Worm (Caenorhabditis elegans) whole organism, L4 larva: ENCODE data around the gene tat-4.

Experiments
- F26F4.8 ChIP-seq: fragments of 200-800 bp; sonication (Bioruptor generic); conservative IDR thresholded peaks from 2 replicates; pipeline ENCODE4 v1.3.6; 2022; ENCODE audit warnings: missing genetic modification characterization, missing compliant biosample characterization
- F37D6.2 ChIP-seq: sonication (generic microtip); optimal IDR thresholded peaks from 2 replicates; lab custom pipeline; 2016; ENCODE audit warnings: mild to moderate bottlenecking, missing genetic modification characterization, missing compliant biosample characterization
- F49E8.2 ChIP-seq: sonication (generic microtip); optimal IDR thresholded peaks from 2 replicates; lab custom pipeline; 2016; ENCODE audit warnings: missing compliant biosample characterization, mild to moderate bottlenecking, missing genetic modification characterization, borderline replicate concordance
- Y48G9A.11 ChIP-seq: fragments of 200-800 bp; sonication (Bioruptor generic); IDR thresholded peaks from 2 replicates; pipeline ENCODE4 v1.3.6; 2022; ENCODE audit warnings: missing genetic modification reagents, missing genetic modification characterization, missing compliant biosample characterization
- Y75B8A.6 ChIP-seq: fragments of 200-800 bp; sonication (Bioruptor generic); IDR thresholded peaks from 2 replicates; pipeline ENCODE4 v1.3.6; 2022; ENCODE audit warnings: missing genetic modification reagents, missing genetic modification characterization, missing compliant biosample characterization
- aha-1 ChIP-seq: fragments of 150-350 bp; peaks from one replicate; lab custom pipeline; 2014; ENCODE audit warnings: missing biosample characterization, missing genetic modification characterization
- aly-2 ChIP-seq: sonication (generic microtip); optimal IDR thresholded peaks from 2 replicates; lab custom pipeline; 2018; ENCODE audit warnings: missing biosample characterization, missing genetic modification characterization
- ama-1 ChIP-seq: fragments of 150-350 bp; optimal IDR thresholded peaks from 2 replicates; lab custom pipeline; 2014; ENCODE audit warnings: inconsistent platforms, mixed read lengths
- arid-1 ChIP-seq: fragments of 200-800 bp; sonication (Bioruptor generic); conservative IDR thresholded peaks from 2 replicates; pipeline ENCODE4 v1.3.6; 2022; ENCODE audit warnings: missing genetic modification reagents, missing genetic modification characterization, missing compliant biosample characterization
- ceh-44 ChIP-seq: fragments of 200-800 bp; sonication (Bioruptor generic); IDR thresholded peaks from 2 replicates; pipeline ENCODE4 v1.3.6; 2022; ENCODE audit warnings: missing genetic modification reagents, missing genetic modification characterization, missing compliant biosample characterization
- ceh-62 ChIP-seq: sonication (generic microtip); optimal IDR thresholded peaks from 2 replicates; lab custom pipeline; 2017; ENCODE audit warnings: missing biosample characterization, missing genetic modification characterization
- daf-16 ChIP-seq, 3 experiments: sonication (generic microtip); optimal IDR thresholded peaks; 2 replicates each; lab custom pipeline; 2016 to 2017; ENCODE audit warnings: missing genetic modification characterization in 3 of 3, missing genetic modification reagents in 3 of 3, mild to moderate bottlenecking in 2 of 3, missing compliant biosample characterization in 2 of 3, missing biosample characterization in 1 of 3, moderate library complexity in 1 of 3
- daf-19 ChIP-seq: fragments of 200-800 bp; sonication (Bioruptor generic); conservative IDR thresholded peaks from 2 replicates; pipeline ENCODE4 v1.3.6; 2022; ENCODE audit warnings: missing genetic modification characterization, missing compliant biosample characterization
- dmd-6 ChIP-seq: fragments of 200-800 bp; sonication (Bioruptor generic); IDR thresholded peaks from 2 replicates; pipeline ENCODE4 v1.3.6; 2022; ENCODE audit warnings: missing genetic modification reagents, missing genetic modification characterization, missing compliant biosample characterization
- dve-1 ChIP-seq: sonication (generic microtip); optimal IDR thresholded peaks from 2 replicates; lab custom pipeline; 2017; ENCODE audit warnings: antibody characterized with exemption, mild to moderate bottlenecking, missing genetic modification characterization, missing compliant biosample characterization; ENCODE audit not compliant: insufficient read depth
- gei-8 ChIP-seq: fragments of 200-800 bp; sonication (Bioruptor generic); optimal IDR thresholded peaks from 2 replicates; lab custom pipeline; 2018; ENCODE audit warnings: mild to moderate bottlenecking, missing genetic modification characterization, missing compliant biosample characterization
- hlh-11 ChIP-seq: fragments of 200-800 bp; sonication (Bioruptor generic); optimal IDR thresholded peaks from 2 replicates; lab custom pipeline; 2018; ENCODE audit warnings: mild to moderate bottlenecking, missing genetic modification characterization, missing compliant biosample characterization
- hlh-30 ChIP-seq: sonication (generic microtip); optimal IDR thresholded peaks from 2 replicates; lab custom pipeline; 2017; ENCODE audit warnings: antibody characterized with exemption, mild to moderate bottlenecking, missing genetic modification characterization, missing compliant biosample characterization; ENCODE audit not compliant: insufficient read depth
- lin-15B ChIP-seq: fragments of 150-350 bp; sonication (generic microtip); optimal IDR thresholded peaks from 3 replicates; lab custom pipeline; 2014; ENCODE audit warnings: missing biosample characterization, missing genetic modification characterization
- lin-29 ChIP-seq: fragments of 200-800 bp; sonication (Bioruptor generic); IDR thresholded peaks from 2 replicates; pipeline ENCODE4 v1.3.6; 2022; ENCODE audit warnings: missing genetic modification reagents, missing genetic modification characterization, missing compliant biosample characterization
- lin-38 ChIP-seq: fragments of 200-800 bp; sonication (Bioruptor generic); IDR thresholded peaks from 2 replicates; pipeline ENCODE4 v1.3.6; 2022; ENCODE audit warnings: missing genetic modification reagents, missing genetic modification characterization, missing compliant biosample characterization
- lir-3 ChIP-seq: sonication (generic microtip); optimal IDR thresholded peaks from 2 replicates; lab custom pipeline; 2016; ENCODE audit warnings: mild to moderate bottlenecking, missing genetic modification characterization, missing compliant biosample characterization
- lsy-2 ChIP-seq, 2 experiments: fragments of 150-350 bp in 1 of 2; sonication (generic microtip) in 1 of 2; optimal IDR thresholded peaks; 2 replicates each; lab custom pipeline; 2014 to 2017; ENCODE audit warnings: missing biosample characterization in 2 of 2, missing genetic modification characterization in 2 of 2
- mdl-1 ChIP-seq, 2 experiments: fragments of 150-350 bp in 1 of 2; sonication (generic microtip) in 1 of 2; optimal IDR thresholded peaks; 2 replicates each; lab custom pipeline; 2014 to 2017; ENCODE audit warnings: missing biosample characterization in 2 of 2, missing genetic modification characterization in 2 of 2
- mdt-29 ChIP-seq: fragments of 200-800 bp; sonication (Bioruptor generic); IDR thresholded peaks from 2 replicates; pipeline ENCODE4 v1.3.6; 2022; ENCODE audit warnings: missing genetic modification reagents, missing genetic modification characterization, missing compliant biosample characterization
- mep-1 ChIP-seq: fragments of 150-350 bp; sonication (generic microtip); optimal IDR thresholded peaks from 3 replicates; lab custom pipeline; 2014; ENCODE audit warnings: missing biosample characterization, missing genetic modification characterization
- mxl-3 ChIP-seq: fragments of 200-800 bp; sonication (Bioruptor generic); optimal IDR thresholded peaks from 2 replicates; lab custom pipeline; 2018; ENCODE audit warnings: mild to moderate bottlenecking, missing genetic modification characterization, missing compliant biosample characterization
- nhr-11 ChIP-seq: fragments of 150-350 bp; optimal IDR thresholded peaks from 2 replicates; lab custom pipeline; 2014; ENCODE audit warnings: missing biosample characterization, missing genetic modification characterization
- nhr-111 ChIP-seq: fragments of 200-800 bp; sonication (Bioruptor generic); optimal IDR thresholded peaks from 2 replicates; lab custom pipeline; 2018; ENCODE audit warnings: mild to moderate bottlenecking, missing genetic modification characterization, missing compliant biosample characterization
- nhr-28 ChIP-seq: fragments of 150-350 bp; optimal IDR thresholded peaks from 2 replicates; lab custom pipeline; 2014; ENCODE audit warnings: missing biosample characterization, missing genetic modification characterization
- nhr-41 ChIP-seq: fragments of 200-800 bp; sonication (Bioruptor generic); IDR thresholded peaks from 2 replicates; pipeline ENCODE4 v1.3.6; 2022; ENCODE audit warnings: missing genetic modification reagents, missing genetic modification characterization, missing compliant biosample characterization
- nhr-48 ChIP-seq: sonication (generic microtip); optimal IDR thresholded peaks from 2 replicates; lab custom pipeline; 2016; ENCODE audit warnings: mild to moderate bottlenecking, missing genetic modification characterization, missing compliant biosample characterization
- nhr-6 ChIP-seq: fragments of 150-350 bp; optimal IDR thresholded peaks from 2 replicates; lab custom pipeline; 2014; ENCODE audit warnings: missing biosample characterization, missing genetic modification characterization
- pqm-1 ChIP-seq: sonication (generic microtip); optimal IDR thresholded peaks from 2 replicates; lab custom pipeline; 2017; ENCODE audit warnings: missing biosample characterization, missing genetic modification characterization
- sdz-12 ChIP-seq: fragments of 200-800 bp; sonication (Bioruptor generic); optimal IDR thresholded peaks from 2 replicates; lab custom pipeline; 2018; ENCODE audit warnings: mild to moderate bottlenecking, missing genetic modification characterization, missing compliant biosample characterization
- set-16 ChIP-seq: fragments of 200-800 bp; sonication (Bioruptor generic); IDR thresholded peaks from 2 replicates; pipeline ENCODE4 v1.3.6; 2022; ENCODE audit warnings: missing genetic modification reagents, missing genetic modification characterization, missing compliant biosample characterization
- spr-3 ChIP-seq: fragments of 200-800 bp; sonication (Bioruptor generic); optimal IDR thresholded peaks from 2 replicates; lab custom pipeline; 2018; ENCODE audit warnings: mild to moderate bottlenecking, missing genetic modification characterization, missing compliant biosample characterization
- tag-97 ChIP-seq: fragments of 200-800 bp; sonication (Bioruptor generic); IDR thresholded peaks from 2 replicates; pipeline ENCODE4 v1.3.6; 2022; ENCODE audit warnings: missing genetic modification characterization, missing compliant biosample characterization
- unc-130 ChIP-seq: sonication (generic microtip); optimal IDR thresholded peaks from 2 replicates; lab custom pipeline; 2016; ENCODE audit warnings: missing genetic modification reagents, missing genetic modification characterization, missing compliant biosample characterization
- zfp-3 ChIP-seq: fragments of 200-800 bp; sonication (Bioruptor generic); conservative IDR thresholded peaks from 2 replicates; pipeline ENCODE4 v1.3.6; 2022; ENCODE audit warnings: missing genetic modification reagents, missing genetic modification characterization, missing compliant biosample characterization
- zip-2 ChIP-seq: fragments of 150-350 bp; optimal IDR thresholded peaks from 2 replicates; lab custom pipeline; 2014; ENCODE audit warnings: missing biosample characterization, missing genetic modification characterization

Gene tat-4

ce11 chrII:6244171-6244570, at the start of gene tat-4:
Gene tat-4 (minus strand): TSS chrII:6244287.
- TF ChIP-seq spr-3 (GFP tag; lab: Kevin White, UChicago) (no peak), daf-16 (GFP tag; optimal IDR thresholded peaks at IDR 0.05; lab: Kevin White, UChicago) (no peak), daf-16 (tag; optimal IDR thresholded peaks at IDR 0.05; lab: Kevin White, UChicago) (no peak), nhr-6 (peak; percentile 24), aha-1 (tag; lab: Kevin White, UChicago) (peak; percentile 14), dve-1 (peak; percentile 12), nhr-28 (tag; lab: Kevin White, UChicago) (peak; percentile 81), pqm-1 (peak; percentile 89), zfp-3 (GFP tag; lab: Robert Waterston, UW) (no peak)

- TF ChIP-seq set-16 (GFP tag; lab: Robert Waterston, UW) (no peak), lin-15B (no peak), F37D6.2 (tag; lab: Kevin White, UChicago) (no peak), ceh-62 (tag; lab: Kevin White, UChicago) (no peak), dve-1 (no peak), nhr-41 (GFP tag; lab: Robert Waterston, UW) (no peak), unc-130 (GFP tag; lab: Kevin White, UChicago) (no peak), F26F4.8 (GFP tag; lab: Robert Waterston, UW) (no peak), daf-16 (GFP tag; optimal IDR thresholded peaks at IDR 0.05; lab: Kevin White, UChicago) (no peak), daf-16 (tag; optimal IDR thresholded peaks at IDR 0.05; lab: Kevin White, UChicago) (no peak), ama-1 (no peak), aly-2 (tag; lab: Kevin White, UChicago) (no peak), ceh-44 (GFP tag; lab: Robert Waterston, UW) (no peak), lin-29 (GFP tag; lab: Robert Waterston, UW) (no peak), sdz-12 (GFP tag; lab: Kevin White, UChicago) (no peak)
Observed at ce11 chrII:6292527-6292926, 48.4 kb upstream of the tat-4 start, which contains the start of gene nyn-3. Gene nyn-3 (minus strand): TSS chrII:6292627.

- TF ChIP-seq ceh-62 (tag; lab: Kevin White, UChicago) (no peak), spr-3 (GFP tag; lab: Kevin White, UChicago) (no peak), F37D6.2 (tag; lab: Kevin White, UChicago) (no peak), tag-97 (GFP tag; lab: Robert Waterston, UW) (no peak), hlh-30 (peak; percentile 41), mdl-1 (tag; optimal IDR thresholded peaks at IDR 0.05; lab: Kevin White, UChicago) (peak in 1 of 2 experiments; percentile 26), mdt-29 (GFP tag; lab: Robert Waterston, UW) (no peak), Y48G9A.11 (GFP tag; lab: Robert Waterston, UW) (no peak), lir-3 (tag; lab: Kevin White, UChicago) (no peak), ceh-44 (GFP tag; lab: Robert Waterston, UW) (no peak), aha-1 (tag; lab: Kevin White, UChicago) (peak; percentile 62), gei-8 (GFP tag; lab: Kevin White, UChicago) (no peak), lin-38 (GFP tag; lab: Robert Waterston, UW) (no peak), pqm-1 (peak; percentile 16), zip-2 (tag; lab: Kevin White, UChicago) (no peak), nhr-111 (no peak), nhr-11 (peak; percentile 31), lsy-2 (tag; optimal IDR thresholded peaks at IDR 0.05; lab: Kevin White, UChicago) (no peak), dmd-6 (GFP tag; lab: Robert Waterston, UW) (peak; percentile 56; the same call in 1 of the 2 replicates), mep-1 (tag; lab: Kevin White, UChicago) (no peak), hlh-11 (tag; lab: Kevin White, UChicago) (peak; percentile 59), mxl-3 (GFP tag; lab: Kevin White, UChicago) (peak; percentile 36), F49E8.2 (tag; lab: Kevin White, UChicago) (no peak), nhr-48 (tag; lab: Kevin White, UChicago) (no peak), arid-1 (GFP tag; lab: Robert Waterston, UW) (no peak), Y75B8A.6 (GFP tag; lab: Robert Waterston, UW) (no peak), daf-19 (GFP tag; lab: Robert Waterston, UW) (no peak), daf-16 (GFP tag; optimal IDR thresholded peaks at IDR 0.05; lab: Kevin White, UChicago) (peak in 1 of 2 experiments; percentile 88), daf-16 (tag; optimal IDR thresholded peaks at IDR 0.05; lab: Kevin White, UChicago) (no peak)
Observed at ce11 chrII:6290047-6290582, 46.0 kb upstream of the tat-4 start, which contains the start of gene upb-1. Gene upb-1 (minus strand): TSS chrII:6290097.
